Fruit fly (Drosophila melanogaster): Measurements from ENCODE around the gene Or65b.

Gene Or65b

dm6 chr3L:6325312-6325711 is at the start of gene Or65b:
Gene Or65b (plus strand): TSS chr3L:6325612.
- TF ChIP-seq CG6792 (GFP tag; optimal IDR thresholded peaks at IDR 0.05), result no peak
- TF ChIP-seq Eip78C (GFP tag), result peak; percentile 46

DNA sequence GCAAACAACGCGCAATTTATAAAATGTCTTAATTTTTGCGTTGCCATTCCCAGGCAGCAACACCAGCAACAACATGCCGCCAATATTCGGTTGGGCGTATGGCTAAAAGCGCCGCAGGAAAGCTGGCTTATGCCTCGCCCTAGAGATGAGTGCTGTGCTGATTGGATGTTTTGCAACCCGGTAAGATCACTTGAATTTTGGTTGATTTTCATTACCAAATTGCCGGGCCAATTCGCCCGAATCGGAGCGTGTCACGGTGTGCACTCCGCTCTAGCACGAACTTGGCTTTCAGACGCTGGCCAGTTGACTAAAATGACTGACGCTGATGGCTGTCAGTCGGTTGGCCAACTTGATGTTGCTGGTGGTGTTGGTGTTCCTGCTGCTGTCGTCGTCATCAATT is 40.0 kb upstream of the Or65b start:
- TF ChIP-seq eg (GFP tag; IDR thresholded peaks at IDR 0.05) (peak; percentile 76), fd59A (GFP tag; optimal IDR thresholded peaks at IDR 0.05) (peak; percentile 54), Hr38 (GFP tag; optimal IDR thresholded peaks at IDR 0.05) (no peak), Eip93F (GFP tag; optimal IDR thresholded peaks at IDR 0.05) (no peak), salr (GFP tag; optimal IDR thresholded peaks at IDR 0.05) (peak in 1 of 2 experiments; percentile 46), pdm3 (GFP tag; optimal IDR thresholded peaks at IDR 0.05) (peak; percentile 70), Met (GFP tag; optimal IDR thresholded peaks at IDR 0.05) (peak; percentile 52), dac (GFP tag; optimal IDR thresholded peaks at IDR 0.05) (no peak), OdsH (GFP tag; optimal IDR thresholded peaks at IDR 0.05) (peak; percentile 59), CG10631 (GFP tag; optimal IDR thresholded peaks at IDR 0.05) (peak; percentile 29), CG3919 (GFP tag; optimal IDR thresholded peaks at IDR 0.05) (peak; percentile 68), CG9139 (GFP tag; optimal IDR thresholded peaks at IDR 0.05) (peak; percentile 4), spab (GFP tag; optimal IDR thresholded peaks at IDR 0.05) (peak; percentile 52), CG6163 (GFP tag; IDR thresholded peaks at IDR 0.05) (peak; percentile 74), svp (GFP tag) (peak; percentile 86), CG15336 (GFP tag; IDR thresholded peaks at IDR 0.05) (peak; percentile 57), CG10669 (GFP tag; optimal IDR thresholded peaks at IDR 0.05) (peak; percentile 61), CG32006 (GFP tag; optimal IDR thresholded peaks at IDR 0.05) (peak; percentile 58), achi (GFP tag; optimal IDR thresholded peaks at IDR 0.05) (peak; percentile 52), Eip78C (GFP tag) (peak; percentile 83), CG6854 (GFP tag; optimal IDR thresholded peaks at IDR 0.05) (no peak), CG7368 (GFP tag; optimal IDR thresholded peaks at IDR 0.05) (peak; percentile 29), CG11902 (GFP tag; optimal IDR thresholded peaks at IDR 0.05) (peak; percentile 25), esn (GFP tag; optimal IDR thresholded peaks at IDR 0.05) (peak; percentile 65), CG8632 (GFP tag; optimal IDR thresholded peaks at IDR 0.05) (peak; percentile 47), CG8319 (GFP tag; optimal IDR thresholded peaks at IDR 0.05) (no peak), Sox14 (GFP tag; optimal IDR thresholded peaks at IDR 0.05) (peak; percentile 48), Lpt (GFP tag; optimal IDR thresholded peaks at IDR 0.05) (peak; percentile 10), CG6276 (GFP tag; optimal IDR thresholded peaks at IDR 0.05) (peak; percentile 12), CG31627 (GFP tag; optimal IDR thresholded peaks at IDR 0.05) (peak; percentile 47), CG16779 (tag; optimal IDR thresholded peaks at IDR 0.05) (peak; percentile 8), Eip75B (GFP tag; optimal IDR thresholded peaks at IDR 0.05) (peak; percentile 49), CG34406 (GFP tag; optimal IDR thresholded peaks at IDR 0.05) (peak; percentile 28), net (GFP tag; optimal IDR thresholded peaks at IDR 0.05) (peak; percentile 72), lz (GFP tag; optimal IDR thresholded peaks at IDR 0.05) (peak; percentile 43), Smox (GFP tag; optimal IDR thresholded peaks at IDR 0.05) (peak; percentile 38), ss (GFP tag; optimal IDR thresholded peaks at IDR 0.05) (peak; percentile 69 to 71), CG3032 (tag; optimal IDR thresholded peaks at IDR 0.05) (peak; percentile 67), cyc (GFP tag; optimal IDR thresholded peaks at IDR 0.05) (peak; percentile 34), dsx (GFP tag; optimal IDR thresholded peaks at IDR 0.05; ENCODE audit: poor library complexity, severe bottlenecking) (peak; percentile 50), Ets21C (GFP tag; optimal IDR thresholded peaks at IDR 0.05) (peak; percentile 3), Hr39 (GFP tag; optimal IDR thresholded peaks at IDR 0.05) (peak; percentile 38), CG11762 (GFP tag; optimal IDR thresholded peaks at IDR 0.05; ENCODE audit: insufficient read depth) (peak; percentile 19), acj6 (GFP tag; optimal IDR thresholded peaks at IDR 0.05) (peak; percentile 57), CG6808 (GFP tag; optimal IDR thresholded peaks at IDR 0.05) (peak; percentile 59), CG11294 (GFP tag; IDR thresholded peaks at IDR 0.05) (no peak), CG4318 (GFP tag; optimal IDR thresholded peaks at IDR 0.05) (peak; percentile 3), fd85E (GFP tag; optimal IDR thresholded peaks at IDR 0.05) (no peak), CG8119 (GFP tag; IDR thresholded peaks at IDR 0.05) (peak; percentile 69; the same call in 2 of the 3 replicates)
